Worm (Caenorhabditis elegans) whole organism, L4 larva: Measurements from ENCODE around the gene H04D03.2.

Source experiments
- F10B5.3 ChIP-seq: sonication (generic microtip); optimal IDR thresholded peaks from 2 replicates; lab custom pipeline; 2016; ENCODE audit warnings: mild to moderate bottlenecking, missing genetic modification characterization, missing compliant biosample characterization
- F26F4.8 ChIP-seq: fragments of 200-800 bp; sonication (Bioruptor generic); conservative IDR thresholded peaks from 2 replicates; pipeline ENCODE4 v1.3.6; 2022; ENCODE audit warnings: missing genetic modification characterization, missing compliant biosample characterization
- F44E2.7 ChIP-seq: fragments of 200-800 bp; sonication (Bioruptor generic); IDR thresholded peaks from 2 replicates; pipeline ENCODE4 v2.1.2; 2022; ENCODE audit warnings: missing genetic modification characterization, missing compliant biosample characterization
- F49E8.2 ChIP-seq: sonication (generic microtip); optimal IDR thresholded peaks from 2 replicates; lab custom pipeline; 2016; ENCODE audit warnings: missing compliant biosample characterization, mild to moderate bottlenecking, missing genetic modification characterization, borderline replicate concordance
- Y105C5A.15 ChIP-seq: fragments of 200-800 bp; sonication (Bioruptor generic); IDR thresholded peaks from 2 replicates; pipeline ENCODE4 v1.3.6; 2022; ENCODE audit warnings: missing genetic modification characterization, missing compliant biosample characterization
- Y5F2A.4 ChIP-seq: fragments of 200-800 bp; sonication (Bioruptor generic); optimal IDR thresholded peaks from 2 replicates; lab custom pipeline; 2018; ENCODE audit warnings: mild to moderate bottlenecking, missing genetic modification characterization, missing compliant biosample characterization
- ZK546.5 ChIP-seq, 2 experiments: sonication (generic microtip); optimal IDR thresholded peaks; 2 replicates each; lab custom pipeline; 2017; ENCODE audit warnings: missing biosample characterization in 2 of 2, missing genetic modification characterization in 2 of 2
- aha-1 ChIP-seq: fragments of 150-350 bp; peaks from one replicate; lab custom pipeline; 2014; ENCODE audit warnings: missing biosample characterization, missing genetic modification characterization
- ama-1 ChIP-seq: fragments of 150-350 bp; optimal IDR thresholded peaks from 2 replicates; lab custom pipeline; 2014; ENCODE audit warnings: inconsistent platforms, mixed read lengths
- attf-4 ChIP-seq: sonication (generic microtip); optimal IDR thresholded peaks from 3 replicates; lab custom pipeline; 2017; ENCODE audit warnings: missing biosample characterization, missing genetic modification characterization
- ceh-32 ChIP-seq: sonication (generic microtip); optimal IDR thresholded peaks from 2 replicates; lab custom pipeline; 2016; ENCODE audit warnings: mild to moderate bottlenecking, missing genetic modification characterization, missing compliant biosample characterization; ENCODE audit not compliant: poor library complexity
- ceh-44 ChIP-seq: fragments of 200-800 bp; sonication (Bioruptor generic); IDR thresholded peaks from 2 replicates; pipeline ENCODE4 v1.3.6; 2022; ENCODE audit warnings: missing genetic modification reagents, missing genetic modification characterization, missing compliant biosample characterization
- ceh-62 ChIP-seq: sonication (generic microtip); optimal IDR thresholded peaks from 2 replicates; lab custom pipeline; 2017; ENCODE audit warnings: missing biosample characterization, missing genetic modification characterization
- ceh-82 ChIP-seq: sonication (generic microtip); optimal IDR thresholded peaks from 2 replicates; lab custom pipeline; 2017; ENCODE audit warnings: missing biosample characterization, missing genetic modification characterization
- daf-16 ChIP-seq, 3 experiments: sonication (generic microtip); optimal IDR thresholded peaks; 2 replicates each; lab custom pipeline; 2016 to 2017; ENCODE audit warnings: missing genetic modification characterization in 3 of 3, missing genetic modification reagents in 3 of 3, mild to moderate bottlenecking in 2 of 3, missing compliant biosample characterization in 2 of 3, missing biosample characterization in 1 of 3, moderate library complexity in 1 of 3
- daf-8 ChIP-seq: fragments of 200-800 bp; sonication (Bioruptor generic); IDR thresholded peaks from 2 replicates; pipeline ENCODE4 v1.3.6; 2022; ENCODE audit warnings: missing genetic modification characterization, missing compliant biosample characterization
- dmd-6 ChIP-seq: fragments of 200-800 bp; sonication (Bioruptor generic); IDR thresholded peaks from 2 replicates; pipeline ENCODE4 v1.3.6; 2022; ENCODE audit warnings: missing genetic modification reagents, missing genetic modification characterization, missing compliant biosample characterization
- dmd-9 ChIP-seq: fragments of 200-800 bp; sonication (Bioruptor generic); IDR thresholded peaks from 2 replicates; pipeline ENCODE4 v1.3.6; 2022; ENCODE audit warnings: missing genetic modification reagents, missing genetic modification characterization, missing compliant biosample characterization
- dpl-1 ChIP-seq: fragments of 150-350 bp; optimal IDR thresholded peaks from 2 replicates; lab custom pipeline; 2014; ENCODE audit warnings: missing biosample characterization, missing genetic modification reagents, missing genetic modification characterization
- egl-43 ChIP-seq: fragments of 200-800 bp; sonication (Bioruptor generic); IDR thresholded peaks from 2 replicates; pipeline ENCODE4 v1.3.6; 2022; ENCODE audit warnings: missing genetic modification reagents, missing genetic modification characterization, missing compliant biosample characterization
- fkh-10 ChIP-seq: fragments of 150-350 bp; optimal IDR thresholded peaks from 2 replicates; lab custom pipeline; 2014; ENCODE audit warnings: missing biosample characterization, missing genetic modification reagents, missing genetic modification characterization
- fos-1 ChIP-seq: fragments of 150-350 bp; optimal IDR thresholded peaks from 2 replicates; lab custom pipeline; 2014; ENCODE audit warnings: missing biosample characterization, missing genetic modification characterization
- hmg-1.1 ChIP-seq: fragments of 200-800 bp; sonication (Bioruptor generic); IDR thresholded peaks from 2 replicates; pipeline ENCODE4 v1.3.6; 2022; ENCODE audit warnings: missing genetic modification reagents, missing genetic modification characterization, missing compliant biosample characterization
- jun-1 ChIP-seq: fragments of 150-350 bp; optimal IDR thresholded peaks from 2 replicates; lab custom pipeline; 2014; ENCODE audit warnings: missing biosample characterization, missing genetic modification reagents, missing genetic modification characterization
- lin-1 ChIP-seq: fragments of 200-800 bp; sonication (Bioruptor generic); IDR thresholded peaks from 2 replicates; pipeline ENCODE4 v1.3.6; 2022; ENCODE audit warnings: missing genetic modification reagents, missing genetic modification characterization, missing compliant biosample characterization
- lin-13 ChIP-seq: fragments of 150-350 bp; optimal IDR thresholded peaks from 2 replicates; lab custom pipeline; 2014; ENCODE audit warnings: missing biosample characterization, missing genetic modification reagents, missing genetic modification characterization
- lin-15B ChIP-seq: fragments of 150-350 bp; sonication (generic microtip); optimal IDR thresholded peaks from 3 replicates; lab custom pipeline; 2014; ENCODE audit warnings: missing biosample characterization, missing genetic modification characterization
- lir-3 ChIP-seq: sonication (generic microtip); optimal IDR thresholded peaks from 2 replicates; lab custom pipeline; 2016; ENCODE audit warnings: mild to moderate bottlenecking, missing genetic modification characterization, missing compliant biosample characterization
- madf-5 ChIP-seq, 2 experiments: fragments of 200-800 bp; sonication (Bioruptor generic); IDR thresholded peaks; 2 replicates each; pipeline ENCODE4 v1.3.6; 2022; ENCODE audit warnings: missing compliant biosample characterization in 2 of 2, missing genetic modification characterization in 2 of 2
- madf-9 ChIP-seq: fragments of 200-800 bp; sonication (Bioruptor generic); conservative IDR thresholded peaks from 2 replicates; pipeline ENCODE4 v1.3.6; 2022; ENCODE audit warnings: missing genetic modification reagents, missing genetic modification characterization, missing compliant biosample characterization
- mdl-1 ChIP-seq, 2 experiments: fragments of 150-350 bp in 1 of 2; sonication (generic microtip) in 1 of 2; optimal IDR thresholded peaks; 2 replicates each; lab custom pipeline; 2014 to 2017; ENCODE audit warnings: missing biosample characterization in 2 of 2, missing genetic modification characterization in 2 of 2
- mdt-29 ChIP-seq: fragments of 200-800 bp; sonication (Bioruptor generic); IDR thresholded peaks from 2 replicates; pipeline ENCODE4 v1.3.6; 2022; ENCODE audit warnings: missing genetic modification reagents, missing genetic modification characterization, missing compliant biosample characterization
- mes-2 ChIP-seq: sonication (generic microtip); optimal IDR thresholded peaks from 2 replicates; lab custom pipeline; 2016; ENCODE audit warnings: missing genotype, mild to moderate bottlenecking, missing genetic modification characterization, missing compliant biosample characterization; ENCODE audit not compliant: poor library complexity, severe bottlenecking
- nhr-10 ChIP-seq: fragments of 150-350 bp; optimal IDR thresholded peaks from 2 replicates; lab custom pipeline; 2014; ENCODE audit warnings: missing biosample characterization, missing genetic modification characterization
- nhr-102 ChIP-seq: sonication (generic microtip); optimal IDR thresholded peaks from 2 replicates; lab custom pipeline; 2016; ENCODE audit warnings: mild to moderate bottlenecking, missing genetic modification characterization, moderate library complexity, missing compliant biosample characterization
- nhr-11 ChIP-seq: fragments of 150-350 bp; optimal IDR thresholded peaks from 2 replicates; lab custom pipeline; 2014; ENCODE audit warnings: missing biosample characterization, missing genetic modification characterization
- nhr-111 ChIP-seq: fragments of 200-800 bp; sonication (Bioruptor generic); optimal IDR thresholded peaks from 2 replicates; lab custom pipeline; 2018; ENCODE audit warnings: mild to moderate bottlenecking, missing genetic modification characterization, missing compliant biosample characterization
- nhr-6 ChIP-seq: fragments of 150-350 bp; optimal IDR thresholded peaks from 2 replicates; lab custom pipeline; 2014; ENCODE audit warnings: missing biosample characterization, missing genetic modification characterization
- nhr-76 ChIP-seq: fragments of 150-350 bp; optimal IDR thresholded peaks from 2 replicates; lab custom pipeline; 2014; ENCODE audit warnings: missing biosample characterization, missing genetic modification characterization
- pqm-1 ChIP-seq: sonication (generic microtip); optimal IDR thresholded peaks from 2 replicates; lab custom pipeline; 2017; ENCODE audit warnings: missing biosample characterization, missing genetic modification characterization
- sdz-12 ChIP-seq: fragments of 200-800 bp; sonication (Bioruptor generic); optimal IDR thresholded peaks from 2 replicates; lab custom pipeline; 2018; ENCODE audit warnings: mild to moderate bottlenecking, missing genetic modification characterization, missing compliant biosample characterization
- set-16 ChIP-seq: fragments of 200-800 bp; sonication (Bioruptor generic); IDR thresholded peaks from 2 replicates; pipeline ENCODE4 v1.3.6; 2022; ENCODE audit warnings: missing genetic modification reagents, missing genetic modification characterization, missing compliant biosample characterization
- skn-1 ChIP-seq: fragments of 150-350 bp; optimal IDR thresholded peaks from 2 replicates; lab custom pipeline; 2014; ENCODE audit warnings: missing biosample characterization, missing genetic modification characterization
- snpc-1.2 ChIP-seq: fragments of 200-800 bp; sonication (Bioruptor generic); IDR thresholded peaks from 2 replicates; pipeline ENCODE4 v1.3.6; 2022; ENCODE audit warnings: missing genetic modification reagents, missing genetic modification characterization, missing compliant biosample characterization
- snpc-4 ChIP-seq: fragments of 150-350 bp; optimal IDR thresholded peaks from 2 replicates; lab custom pipeline; 2014; ENCODE audit warnings: missing biosample characterization, missing genetic modification characterization
- spr-1 ChIP-seq: sonication (generic microtip); optimal IDR thresholded peaks from 2 replicates; lab custom pipeline; 2016; ENCODE audit warnings: mild to moderate bottlenecking, missing genetic modification characterization, missing compliant biosample characterization
- spr-3 ChIP-seq: fragments of 200-800 bp; sonication (Bioruptor generic); optimal IDR thresholded peaks from 2 replicates; lab custom pipeline; 2018; ENCODE audit warnings: mild to moderate bottlenecking, missing genetic modification characterization, missing compliant biosample characterization
- tra-1 ChIP-seq: fragments of 200-800 bp; sonication (Bioruptor generic); IDR thresholded peaks from 2 replicates; pipeline ENCODE4 v1.3.6; 2022; ENCODE audit warnings: missing genetic modification reagents, missing genetic modification characterization, missing compliant biosample characterization
- zag-1 ChIP-seq: fragments of 150-350 bp; optimal IDR thresholded peaks from 2 replicates; lab custom pipeline; 2014; ENCODE audit warnings: missing biosample characterization, missing genetic modification characterization
- zfp-2 ChIP-seq: sonication (generic microtip); optimal IDR thresholded peaks from 2 replicates; lab custom pipeline; 2016; ENCODE audit warnings: mild to moderate bottlenecking, missing genetic modification characterization, missing compliant biosample characterization
- ztf-11 ChIP-seq: fragments of 150-350 bp; optimal IDR thresholded peaks from 2 replicates; lab custom pipeline; 2014; ENCODE audit warnings: missing biosample characterization, missing genetic modification characterization

The H04D03.2 gene

ce11 chrIII:10460427-10461163, 18.4 kb upstream of the H04D03.2 start, which contains the start of gene ecps-1 (continued):
- TF ChIP-seq F44E2.7 (GFP tag; lab: Robert Waterston, UW) (no peak), madf-9 (GFP tag; lab: Robert Waterston, UW) (peak; percentile 85), fos-1 (tag; lab: Kevin White, UChicago) (peak; percentile 12), snpc-1.2 (0 out of 2 replicates have a peak, but pooled peaks have one; percentile 38), spr-1 (no peak), spr-3 (GFP tag; lab: Kevin White, UChicago) (no peak), nhr-10 (tag; lab: Kevin White, UChicago) (peak; percentile 42), dpl-1 (GFP tag; lab: Kevin White, UChicago) (peak; percentile 81), daf-8 (GFP tag; lab: Robert Waterston, UW) (no peak), F49E8.2 (tag; lab: Kevin White, UChicago) (peak; percentile 67), daf-16 (GFP tag; optimal IDR thresholded peaks at IDR 0.05; lab: Kevin White, UChicago) (no peak), daf-16 (tag; optimal IDR thresholded peaks at IDR 0.05; lab: Kevin White, UChicago) (peak; percentile 53), lin-13 (GFP tag; lab: Kevin White, UChicago) (no peak), nhr-11 (peak; percentile 61), F26F4.8 (GFP tag; lab: Robert Waterston, UW) (no peak), F10B5.3 (tag; lab: Kevin White, UChicago) (no peak), zfp-2 (tag; lab: Kevin White, UChicago) (no peak), tra-1 (GFP tag; lab: Robert Waterston, UW) (peak; percentile 90), lin-15B (tag; lab: Kevin White, UChicago) (peak; percentile 88), dmd-9 (GFP tag; lab: Robert Waterston, UW) (peak; percentile 86), Y5F2A.4 (GFP tag; lab: Kevin White, UChicago) (no peak), snpc-4 (tag; lab: Kevin White, UChicago) (no peak), mdt-29 (GFP tag; lab: Robert Waterston, UW) (peak; percentile 64), hmg-1.1 (GFP tag; lab: Robert Waterston, UW) (peak; percentile 75), mdl-1 (tag; optimal IDR thresholded peaks at IDR 0.05; lab: Kevin White, UChicago) (peak; percentile 61 to 75), ama-1 (no peak), aha-1 (peak; percentile 94), ceh-82 (no peak), madf-5 (GFP tag; IDR thresholded peaks at IDR 0.05; lab: Robert Waterston, UW) (no peak; a peak in 1 of 4 replicates), Y105C5A.15 (GFP tag; lab: Robert Waterston, UW) (no peak), jun-1 (tag; lab: Kevin White, UChicago) (peak; percentile 56), lin-1 (peak; percentile 34; the same call in 1 of the 2 replicates), ceh-44 (peak; percentile 80; the same call in 1 of the 2 replicates), nhr-76 (no peak), egl-43 (no peak), mes-2 (tag; lab: Kevin White, UChicago) (peak; percentile 98), nhr-6 (tag; lab: Kevin White, UChicago) (peak; percentile 79), fkh-10 (GFP tag; lab: Kevin White, UChicago) (peak; percentile 26), lir-3 (peak; percentile 21), nhr-102 (tag; lab: Kevin White, UChicago) (no peak), ceh-62 (tag; lab: Kevin White, UChicago) (no peak), sdz-12 (GFP tag; lab: Kevin White, UChicago) (no peak), ZK546.5 (tag; optimal IDR thresholded peaks at IDR 0.05; lab: Kevin White, UChicago) (no peak), attf-4 (no peak), nhr-111 (GFP tag; lab: Kevin White, UChicago) (no peak), dmd-6 (GFP tag; lab: Robert Waterston, UW) (peak; percentile 79), ztf-11 (no peak), skn-1 (tag; lab: Kevin White, UChicago) (no peak), ceh-32 (tag; lab: Kevin White, UChicago) (no peak), set-16 (GFP tag; lab: Robert Waterston, UW) (no peak), pqm-1 (no peak), zag-1 (tag; lab: Kevin White, UChicago) (no peak)
